Fruit fly (Drosophila melanogaster) whole organism, embryonic: ENCODE results near the gene Crtc.
A peak's percentile ranks its signal among the peaks of the same experiment; 100 is the strongest.

Experiments
- BtbVII ChIP-seq: fragments of 200-800 bp; sonication (Bioruptor generic); optimal IDR thresholded peaks from 3 replicates; lab custom pipeline; 2017; ENCODE audit warnings: missing biosample characterization, mild to moderate bottlenecking, missing genetic modification characterization
- CG10462 ChIP-seq: fragments of 200-800 bp; sonication (Bioruptor generic); optimal IDR thresholded peaks from 2 replicates; lab custom pipeline; 2016; ENCODE audit warnings: missing biosample characterization, missing genetic modification characterization
- CG10543 ChIP-seq: fragments of 200-800 bp; sonication (Bioruptor generic); optimal IDR thresholded peaks from 3 replicates; lab custom pipeline; 2017; ENCODE audit warnings: missing biosample characterization, mild to moderate bottlenecking, missing genetic modification characterization, moderate library complexity
- CG11504 ChIP-seq: fragments of 200-800 bp; sonication (Bioruptor generic); optimal IDR thresholded peaks from 3 replicates; lab custom pipeline; 2019; ENCODE audit warnings: missing biosample characterization, mild to moderate bottlenecking, missing genetic modification characterization, moderate library complexity
- CG12236 ChIP-seq: fragments of 200-800 bp; sonication (Bioruptor generic); optimal IDR thresholded peaks from 2 replicates; lab custom pipeline; 2016; ENCODE audit warnings: missing biosample characterization, missing genetic modification characterization
- CG12942 ChIP-seq: fragments of 200-800 bp; sonication (Bioruptor generic); optimal IDR thresholded peaks from 3 replicates; lab custom pipeline; 2016; ENCODE audit warnings: missing biosample characterization, missing genetic modification characterization
- CG13894 ChIP-seq: fragments of 200-800 bp; sonication (Bioruptor generic); optimal IDR thresholded peaks from 3 replicates; lab custom pipeline; 2018; ENCODE audit warnings: missing biosample characterization, mild to moderate bottlenecking, missing genetic modification characterization, moderate library complexity
- CG1603 ChIP-seq: fragments of 200-800 bp; sonication (Bioruptor generic); optimal IDR thresholded peaks from 2 replicates; lab custom pipeline; 2019; ENCODE audit warnings: missing biosample characterization, mild to moderate bottlenecking, missing genetic modification characterization, moderate library complexity
- CG18476 ChIP-seq: fragments of 200-800 bp; sonication (Bioruptor generic); optimal IDR thresholded peaks from 2 replicates; lab custom pipeline; 2016; ENCODE audit warnings: missing biosample characterization, mild to moderate bottlenecking, missing genetic modification characterization
- CG2120 ChIP-seq: fragments of 200-800 bp; sonication (Bioruptor generic); optimal IDR thresholded peaks from 3 replicates; lab custom pipeline; 2016; ENCODE audit warnings: missing biosample characterization, missing genetic modification characterization
- CG2678 ChIP-seq: fragments of 200-800 bp; sonication (Bioruptor generic); optimal IDR thresholded peaks from 3 replicates; lab custom pipeline; 2019; ENCODE audit warnings: missing biosample characterization, mild to moderate bottlenecking, missing genetic modification characterization, moderate library complexity
- CG31365 ChIP-seq: fragments of 200-800 bp; sonication (Bioruptor generic); optimal IDR thresholded peaks from 2 replicates; lab custom pipeline; 2018; ENCODE audit warnings: missing biosample characterization, mild to moderate bottlenecking, missing genetic modification characterization
- CG34224 ChIP-seq: fragments of 200-800 bp; sonication (Bioruptor generic); IDR thresholded peaks from 3 replicates; pipeline ENCODE4 v1.3.6; 2022; ENCODE audit warnings: missing biosample characterization, missing genetic modification characterization; ENCODE audit not compliant: partially characterized antibody
- CG43689 ChIP-seq: fragments of 200-800 bp; sonication (Bioruptor generic); IDR thresholded peaks from 2 replicates; pipeline ENCODE4 v1.3.6; 2022; ENCODE audit warnings: missing biosample characterization, missing genetic modification characterization
- CG9215 ChIP-seq: fragments of 200-800 bp; sonication (Bioruptor generic); IDR thresholded peaks from 2 replicates; pipeline ENCODE4 v1.3.6; 2022; ENCODE audit warnings: missing biosample characterization, missing genetic modification characterization
- CHES-1-like ChIP-seq: fragments of 200-800 bp; sonication (Bioruptor generic); optimal IDR thresholded peaks from 2 replicates; lab custom pipeline; 2016; ENCODE audit warnings: missing biosample characterization, missing genetic modification characterization
- Chrac-16 ChIP-seq: fragments of 200-800 bp; sonication (Bioruptor generic); optimal IDR thresholded peaks from 3 replicates; lab custom pipeline; 2016; ENCODE audit warnings: missing biosample characterization, missing genetic modification characterization
- Deaf1 ChIP-seq: fragments of 200-800 bp; optimal IDR thresholded peaks from 3 replicates; lab custom pipeline; 2019; ENCODE audit warnings: missing biosample characterization, mild to moderate bottlenecking, missing genetic modification characterization, moderate library complexity
- Dip3 ChIP-seq: fragments of 200-800 bp; sonication (Bioruptor generic); optimal IDR thresholded peaks from 3 replicates; lab custom pipeline; 2016; ENCODE audit warnings: missing biosample characterization, missing genetic modification characterization
- Dll ChIP-seq: fragments of 200-800 bp; sonication (Bioruptor generic); IDR thresholded peaks from 4 replicates; pipeline ENCODE4 v1.3.6; 2022; ENCODE audit warnings: missing biosample characterization, missing genetic modification characterization; ENCODE audit not compliant: partially characterized antibody
- Fer1 ChIP-seq: fragments of 200-800 bp; sonication (Bioruptor generic); optimal IDR thresholded peaks from 2 replicates; lab custom pipeline; 2017; ENCODE audit warnings: missing biosample characterization, mild to moderate bottlenecking, missing genetic modification characterization
- Hand ChIP-seq: fragments of 200-800 bp; sonication (Bioruptor generic); optimal IDR thresholded peaks from 2 replicates; lab custom pipeline; 2017; ENCODE audit warnings: mild to moderate bottlenecking, missing biosample characterization, missing genetic modification reagents, missing genetic modification characterization
- Hmr ChIP-seq: fragments of 200-800 bp; sonication (Bioruptor generic); optimal IDR thresholded peaks from 3 replicates; lab custom pipeline; 2017; ENCODE audit warnings: mild to moderate bottlenecking, missing biosample characterization, missing genetic modification reagents, missing genetic modification characterization
- Jarid2 ChIP-seq: fragments of 200-800 bp; sonication (Bioruptor generic); optimal IDR thresholded peaks from 3 replicates; lab custom pipeline; 2017; ENCODE audit warnings: mild to moderate bottlenecking, missing biosample characterization, missing genetic modification reagents, missing genetic modification characterization
- Med ChIP-seq: fragments of 200-800 bp; sonication (Bioruptor generic); peaks from one replicate; lab custom pipeline; 2016; ENCODE audit warnings: missing biosample characterization, missing genetic modification characterization, mild to moderate bottlenecking, inconsistent platforms, moderate library complexity
- Meics ChIP-seq: fragments of 200-800 bp; sonication (Bioruptor generic); optimal IDR thresholded peaks from 2 replicates; lab custom pipeline; 2017; ENCODE audit warnings: missing biosample characterization, mild to moderate bottlenecking, missing genetic modification characterization
- NK7.1 ChIP-seq: fragments of 200-800 bp; sonication (Bioruptor generic); optimal IDR thresholded peaks from 3 replicates; lab custom pipeline; 2016; ENCODE audit warnings: missing biosample characterization, missing genetic modification characterization
- NfI ChIP-seq: fragments of 200-800 bp; sonication (Bioruptor generic); optimal IDR thresholded peaks from 3 replicates; lab custom pipeline; 2018; ENCODE audit warnings: missing biosample characterization, mild to moderate bottlenecking, missing genetic modification characterization, moderate library complexity
- Rfx ChIP-seq: fragments of 200-800 bp; sonication (Bioruptor generic); IDR thresholded peaks from 2 replicates; pipeline ENCODE4 v1.3.6; 2022; ENCODE audit warnings: missing biosample characterization, missing genetic modification characterization
- TFAM ChIP-seq: fragments of 200-800 bp; sonication (Bioruptor generic); optimal IDR thresholded peaks from 2 replicates; lab custom pipeline; 2017; ENCODE audit warnings: missing biosample characterization, missing genetic modification characterization, inconsistent platforms
- Xbp1 ChIP-seq: fragments of 200-800 bp; sonication (Bioruptor generic); optimal IDR thresholded peaks from 3 replicates; lab custom pipeline; 2016; ENCODE audit warnings: missing biosample characterization, mild to moderate bottlenecking, missing genetic modification characterization
- abd-A ChIP-seq: fragments of 200-800 bp; sonication (Bioruptor generic); optimal IDR thresholded peaks from 3 replicates; lab custom pipeline; 2019; ENCODE audit warnings: missing biosample characterization, mild to moderate bottlenecking, missing genetic modification characterization, moderate library complexity
- cad ChIP-seq: fragments of >200 bp; optimal IDR thresholded peaks from 2 replicates; lab custom pipeline; 2017; ENCODE audit warnings: missing biosample characterization, missing genetic modification characterization
- caup ChIP-seq: fragments of 200-800 bp; sonication (Bioruptor generic); optimal IDR thresholded peaks from 3 replicates; lab custom pipeline; 2017; ENCODE audit warnings: missing biosample characterization, mild to moderate bottlenecking, missing genetic modification characterization, moderate library complexity; ENCODE audit not compliant: severe bottlenecking
- chinmo ChIP-seq: fragments of 200-800 bp; sonication (Bioruptor generic); IDR thresholded peaks from 4 replicates; pipeline ENCODE4 v1.3.6; 2022; ENCODE audit warnings: missing biosample characterization, missing genetic modification characterization; ENCODE audit not compliant: partially characterized antibody
- danr ChIP-seq: fragments of 200-800 bp; sonication (Bioruptor generic); IDR thresholded peaks from 2 replicates; pipeline ENCODE4 v1.3.6; 2022; ENCODE audit warnings: missing biosample characterization, missing genetic modification characterization
- ewg ChIP-seq: fragments of 200-800 bp; sonication (Bioruptor generic); optimal IDR thresholded peaks from 3 replicates; lab custom pipeline; 2017; ENCODE audit warnings: mild to moderate bottlenecking, missing biosample characterization, missing genetic modification reagents, missing genetic modification characterization
- eyg ChIP-seq: fragments of 200-800 bp; sonication (Bioruptor generic); optimal IDR thresholded peaks from 3 replicates; lab custom pipeline; 2016; ENCODE audit warnings: missing biosample characterization, missing genetic modification characterization
- gcm ChIP-seq: fragments of 200-800 bp; sonication (Bioruptor generic); optimal IDR thresholded peaks from 2 replicates; lab custom pipeline; 2019; ENCODE audit warnings: missing biosample characterization, mild to moderate bottlenecking, missing genetic modification characterization, moderate library complexity
- jumu ChIP-seq: fragments of 200-800 bp; sonication (Bioruptor generic); optimal IDR thresholded peaks from 3 replicates; lab custom pipeline; 2016; ENCODE audit warnings: missing biosample characterization, missing genetic modification characterization
- mirr ChIP-seq: fragments of 200-800 bp; sonication (Bioruptor generic); optimal IDR thresholded peaks from 3 replicates; lab custom pipeline; 2018; ENCODE audit warnings: missing biosample characterization, mild to moderate bottlenecking, missing genetic modification characterization
- prd ChIP-seq, 3 experiments: fragments of >200 bp in 2 of 3; fragments of 200-800 bp in 1 of 3; sonication (Bioruptor generic) in 1 of 3; optimal IDR thresholded peaks in 2 of 3; IDR thresholded peaks in 1 of 3; 2 replicates in 2 of 3; 3 replicates in 1 of 3; pipeline versions ENCODE4 v1.3.6 to Lab custom; 2017 to 2022; ENCODE audit warnings: missing biosample characterization in 1 of 3, missing genetic modification characterization in 1 of 3
- scrt ChIP-seq: fragments of 200-800 bp; sonication (Bioruptor generic); optimal IDR thresholded peaks from 2 replicates; lab custom pipeline; 2018; ENCODE audit warnings: missing biosample characterization, mild to moderate bottlenecking, missing genetic modification characterization, moderate library complexity
- slp2 ChIP-seq: fragments of 200-800 bp; sonication (Bioruptor generic); optimal IDR thresholded peaks from 2 replicates; lab custom pipeline; 2016; ENCODE audit warnings: missing biosample characterization, missing genetic modification characterization
- ttk ChIP-seq: fragments of 200-800 bp; sonication (Bioruptor generic); IDR thresholded peaks from 2 replicates; pipeline ENCODE4 v2.1.2; 2022; ENCODE audit warnings: missing biosample characterization, missing genetic modification characterization
- twi ChIP-seq: fragments of 200-800 bp; optimal IDR thresholded peaks from 2 replicates; lab custom pipeline; 2019; ENCODE audit warnings: missing biosample characterization, mild to moderate bottlenecking, missing genetic modification characterization, moderate library complexity
- wdn ChIP-seq: fragments of 200-800 bp; sonication (Bioruptor generic); IDR thresholded peaks from 2 replicates; pipeline ENCODE4 v1.3.6; 2022; ENCODE audit warnings: missing biosample characterization, missing genetic modification characterization
- yki ChIP-seq: fragments of >200 bp; optimal IDR thresholded peaks from 3 replicates; lab custom pipeline; 2018

The Crtc gene

dm6 chr3L:17689579-17690191 is 20.7 kb upstream of the Crtc start, which contains the start of gene Ccn:
Gene Ccn, plus strand, starts transcription at chr3L:17690015.
- TF ChIP-seq CG13894 (peak; percentile 32), CG43689 (GFP tag; lab: Robert Waterston, UW) (no peak), Deaf1 (tag; lab: Kevin White, UChicago) (peak; percentile 83), CG11504 (tag; lab: Kevin White, UChicago) (peak; percentile 95), scrt (GFP tag; lab: Kevin White, UChicago) (peak; percentile 12), chinmo (0 out of 4 replicates have a peak, but pooled peaks have one; percentile 11), abd-A (tag; lab: Kevin White, UChicago) (peak; percentile 56), ewg (peak; percentile 53), TFAM (GFP tag; lab: Kevin White, UChicago) (no peak), Jarid2 (peak; percentile 18)

dm6 chr3L:17671768-17672167 is 2.7 kb upstream of the Crtc start:
- TF ChIP-seq wdn (GFP tag; lab: Robert Waterston, UW) = no peak
- TF ChIP-seq eyg (GFP tag; lab: Kevin White, UChicago) = no peak
- TF ChIP-seq danr = no peak
- TF ChIP-seq CG18476 (GFP tag; lab: Kevin White, UChicago) = no peak
- peak; percentile 4 for TF ChIP-seq CG2678 (tag; lab: Kevin White, UChicago)
- peak; percentile 55 for TF ChIP-seq Fer1 (GFP tag; lab: Kevin White, UChicago)
- no peak for TF ChIP-seq gcm (GFP tag; lab: Kevin White, UChicago)
- no peak for TF ChIP-seq Chrac-16
- TF ChIP-seq Hand (GFP tag; lab: Kevin White, UChicago) = no peak
- TF ChIP-seq Hmr (GFP tag; lab: Kevin White, UChicago) = peak; percentile 46
- TF ChIP-seq CG12236 (GFP tag; lab: Kevin White, UChicago) = no peak
- no peak for TF ChIP-seq yki
- no peak for TF ChIP-seq twi (tag; lab: Kevin White, UChicago)
- no peak for TF ChIP-seq cad (GFP tag; lab: Kevin White, UChicago)
- TF ChIP-seq mirr (GFP tag; lab: Kevin White, UChicago) = peak; percentile 1
- no peak for TF ChIP-seq Dip3 (GFP tag; lab: Kevin White, UChicago)
- no peak for TF ChIP-seq CG10462 (GFP tag; lab: Kevin White, UChicago)
- TF ChIP-seq CHES-1-like (GFP tag; lab: Kevin White, UChicago) = no peak
- no peak for TF ChIP-seq NfI (GFP tag; lab: Kevin White, UChicago)
- TF ChIP-seq BtbVII (GFP tag; lab: Kevin White, UChicago) = peak; percentile 45
- peak; percentile 6 for TF ChIP-seq CG10543 (GFP tag; lab: Kevin White, UChicago)
- TF ChIP-seq NK7.1 (GFP tag; lab: Kevin White, UChicago) = no peak
- no peak for TF ChIP-seq CG31365 (tag; lab: Kevin White, UChicago)
- TF ChIP-seq prd (optimal IDR thresholded peaks at IDR 0.05; lab: Kevin White, UChicago) = no peak
- TF ChIP-seq prd (GFP tag; IDR thresholded peaks at IDR 0.05; lab: Robert Waterston, UW) = no peak
- TF ChIP-seq CG34224 (GFP tag; lab: Robert Waterston, UW) = no peak
- no peak for TF ChIP-seq slp2 (GFP tag; lab: Kevin White, UChicago)
- peak; percentile 7 for TF ChIP-seq CG13894
- peak; percentile 44 for TF ChIP-seq Med
- no peak for TF ChIP-seq Dll (GFP tag; lab: Robert Waterston, UW)
- TF ChIP-seq ttk (GFP tag; lab: Robert Waterston, UW) = no peak
- peak; percentile 10 for TF ChIP-seq CG2120 (GFP tag; lab: Kevin White, UChicago)
- TF ChIP-seq Meics (GFP tag; lab: Kevin White, UChicago) = peak; percentile 13
- TF ChIP-seq CG1603 = no peak
- TF ChIP-seq CG9215 = no peak
- TF ChIP-seq CG12942 (GFP tag; lab: Kevin White, UChicago) = no peak
- TF ChIP-seq caup = peak; percentile 39
- no peak for TF ChIP-seq Xbp1 (GFP tag; lab: Kevin White, UChicago)
- TF ChIP-seq jumu (GFP tag; lab: Kevin White, UChicago) = no peak
- TF ChIP-seq Rfx (GFP tag; lab: Robert Waterston, UW) = peak; percentile 32; the same call in 1 of the 2 replicates
